Fruit fly (Drosophila melanogaster): ENCODE results near the gene CanA1.
A peak's percentile ranks its signal among the peaks of the same experiment; 100 is the strongest.

The CanA1 gene

dm6 chr3R:31059036-31059806 lies 20.0 kb downstream of the CanA1 start (continued):
- TF ChIP-seq CG2202 (tag; optimal IDR thresholded peaks at IDR 0.05) = peak; percentile 76
- TF ChIP-seq odd (GFP tag; optimal IDR thresholded peaks at IDR 0.05) = peak; percentile 58
- peak; percentile 51; the same call in 1 of the 2 replicates for TF ChIP-seq Rx (GFP tag; IDR thresholded peaks at IDR 0.05)
- peak; percentile 65; the same call in 1 of the 2 replicates for TF ChIP-seq ranshi (GFP tag; IDR thresholded peaks at IDR 0.05)
- TF ChIP-seq CG15601 (tag; optimal IDR thresholded peaks at IDR 0.05) = peak; percentile 78
- TF ChIP-seq pita (GFP tag; optimal IDR thresholded peaks at IDR 0.05) = no peak
- TF ChIP-seq CG3163 (GFP tag; optimal IDR thresholded peaks at IDR 0.05) = no peak
- peak; percentile 81 for TF ChIP-seq CG3726 (GFP tag; IDR thresholded peaks at IDR 0.05)
- TF ChIP-seq Bteb2 (GFP tag; optimal IDR thresholded peaks at IDR 0.05) = peak; percentile 38
- peak; percentile 56; the same call in 1 of the 2 replicates for TF ChIP-seq CG17612 (GFP tag; IDR thresholded peaks at IDR 0.05)
- peak; percentile 55 for TF ChIP-seq Gsc (GFP tag; IDR thresholded peaks at IDR 0.05)
- TF ChIP-seq Hr39 (optimal IDR thresholded peaks at IDR 0.05) = no peak
- peak; percentile 80 for TF ChIP-seq tgo (GFP tag; IDR thresholded peaks at IDR 0.05)
- no peak for TF ChIP-seq Bdp1 (GFP tag; optimal IDR thresholded peaks at IDR 0.05)
- no peak for TF ChIP-seq CG11247 (GFP tag; IDR thresholded peaks at IDR 0.05)
- peak; percentile 69; the same call in 1 of the 3 replicates for TF ChIP-seq jigr1 (GFP tag; IDR thresholded peaks at IDR 0.05)
- TF ChIP-seq Pdp1 (GFP tag; optimal IDR thresholded peaks at IDR 0.05) = peak; percentile 35 to 41
- TF ChIP-seq CG12236 (GFP tag; optimal IDR thresholded peaks at IDR 0.05) = peak; percentile 18
- TF ChIP-seq zen (tag; optimal IDR thresholded peaks at IDR 0.05) = peak; percentile 64
- peak; percentile 75 for TF ChIP-seq CG2875 (GFP tag; optimal IDR thresholded peaks at IDR 0.05)
- TF ChIP-seq tin (GFP tag; optimal IDR thresholded peaks at IDR 0.05) = peak; percentile 81
- TF ChIP-seq CG2116 (GFP tag; optimal IDR thresholded peaks at IDR 0.05) = peak; percentile 39
- TF ChIP-seq sima (GFP tag; optimal IDR thresholded peaks at IDR 0.05) = no peak
- peak; percentile 82 for TF ChIP-seq CG1529 (GFP tag; optimal IDR thresholded peaks at IDR 0.05)
- TF ChIP-seq cas (GFP tag; IDR thresholded peaks at IDR 0.05) = peak; percentile 58; the same call in 1 of the 2 replicates
- TF ChIP-seq lab (GFP tag; optimal IDR thresholded peaks at IDR 0.05) = peak; percentile 86
- peak; percentile 51 for TF ChIP-seq peb (GFP tag; IDR thresholded peaks at IDR 0.05)
- peak; percentile 80 for TF ChIP-seq row (GFP tag; IDR thresholded peaks at IDR 0.05)
- no peak for TF ChIP-seq Opbp (GFP tag; IDR thresholded peaks at IDR 0.05; ENCODE audit: partially characterized antibody)
- peak; percentile 91 for TF ChIP-seq CG17361 (GFP tag; IDR thresholded peaks at IDR 0.05)
- TF ChIP-seq CTCF (GFP tag; optimal IDR thresholded peaks at IDR 0.05) = peak; percentile 37
- no peak for TF ChIP-seq da (GFP tag; optimal IDR thresholded peaks at IDR 0.05)
- peak; percentile 85 for TF ChIP-seq CG12391 (tag; optimal IDR thresholded peaks at IDR 0.05)
- no peak for TF ChIP-seq gt (GFP tag; IDR thresholded peaks at IDR 0.05)
- peak; percentile 69 for TF ChIP-seq CG17568 (GFP tag; optimal IDR thresholded peaks at IDR 0.05)
- TF ChIP-seq wor (GFP tag; IDR thresholded peaks at IDR 0.05) = peak; percentile 67
- peak; percentile 52 for TF ChIP-seq Hmx (GFP tag; optimal IDR thresholded peaks at IDR 0.05)
- no peak for TF ChIP-seq nom (GFP tag; optimal IDR thresholded peaks at IDR 0.05)
- peak; percentile 43 for TF ChIP-seq D19B (GFP tag; optimal IDR thresholded peaks at IDR 0.05)
- no peak for TF ChIP-seq mld (GFP tag; IDR thresholded peaks at IDR 0.05; ENCODE audit: partially characterized antibody)
- peak; percentile 42 for TF ChIP-seq CG7987 (GFP tag; optimal IDR thresholded peaks at IDR 0.05)
- TF ChIP-seq slbo (GFP tag; IDR thresholded peaks at IDR 0.05) = peak; percentile 84
- TF ChIP-seq CG16863 (GFP tag; optimal IDR thresholded peaks at IDR 0.05) = no peak
- TF ChIP-seq Ada2b (GFP tag; IDR thresholded peaks at IDR 0.05) = peak; percentile 81
- TF ChIP-seq Hey (tag; optimal IDR thresholded peaks at IDR 0.05) = no peak
- peak; percentile 40 for TF ChIP-seq Usf (GFP tag; optimal IDR thresholded peaks at IDR 0.05)
- TF ChIP-seq org-1 (GFP tag; optimal IDR thresholded peaks at IDR 0.05) = peak; percentile 74
- peak; percentile 61 for TF ChIP-seq CG6654 (GFP tag; optimal IDR thresholded peaks at IDR 0.05)
- peak; percentile 40; the same call in 1 of the 2 replicates for TF ChIP-seq MBD-R2 (GFP tag; IDR thresholded peaks at IDR 0.05)
- TF ChIP-seq CG4820 (GFP tag; optimal IDR thresholded peaks at IDR 0.05) = peak; percentile 70
- no peak for TF ChIP-seq cad (GFP tag; optimal IDR thresholded peaks at IDR 0.05)

Data from whole organism, embryonic.